Fruit fly (Drosophila melanogaster) whole organism, adult: Measurements from ENCODE around the gene CG31321.

Source experiments
- CG11617 ChIP-seq: fragments of 200-800 bp; sonication (Bioruptor generic); optimal IDR thresholded peaks from 2 replicates; lab custom pipeline; 2017; ENCODE audit warnings: mild to moderate bottlenecking, missing biosample characterization, missing genetic modification reagents, missing genetic modification characterization
- CG12768 ChIP-seq: fragments of 200-800 bp; sonication (Bioruptor generic); optimal IDR thresholded peaks from 2 replicates; lab custom pipeline; 2017; ENCODE audit warnings: missing biosample characterization, missing genetic modification characterization, mild to moderate bottlenecking, moderate library complexity, missing genetic modification reagents
- CG14711 ChIP-seq: fragments of 200-800 bp; sonication (Bioruptor generic); optimal IDR thresholded peaks from 2 replicates; lab custom pipeline; 2018; ENCODE audit warnings: missing biosample characterization, mild to moderate bottlenecking, missing genetic modification characterization, moderate library complexity
- CG1620 ChIP-seq: fragments of 200-800 bp; sonication (Bioruptor generic); optimal IDR thresholded peaks from 2 replicates; lab custom pipeline; 2016; ENCODE audit warnings: missing biosample characterization, missing genetic modification characterization
- CG33017 ChIP-seq: fragments of 200-800 bp; sonication (Bioruptor generic); optimal IDR thresholded peaks from 2 replicates; lab custom pipeline; 2018; ENCODE audit warnings: missing biosample characterization, mild to moderate bottlenecking, missing genetic modification characterization, moderate library complexity
- CG5204 ChIP-seq: fragments of 200-800 bp; sonication (Bioruptor generic); optimal IDR thresholded peaks from 2 replicates; lab custom pipeline; 2016; ENCODE audit warnings: missing biosample characterization, missing genetic modification characterization
- CG7045 ChIP-seq: fragments of 200-800 bp; sonication (Bioruptor generic); optimal IDR thresholded peaks from 2 replicates; lab custom pipeline; 2017; ENCODE audit warnings: missing biosample characterization, mild to moderate bottlenecking, missing genetic modification characterization
- CG7101 ChIP-seq: fragments of 200-800 bp; sonication (Bioruptor generic); optimal IDR thresholded peaks from 2 replicates; lab custom pipeline; 2018; ENCODE audit warnings: missing biosample characterization, mild to moderate bottlenecking, missing genetic modification characterization, moderate library complexity
- Clk ChIP-seq: fragments of 200-800 bp; sonication (Bioruptor generic); optimal IDR thresholded peaks from 2 replicates; lab custom pipeline; 2017; ENCODE audit warnings: missing biosample characterization, missing genetic modification characterization
- Crg-1 ChIP-seq: fragments of 200-800 bp; sonication (Bioruptor generic); optimal IDR thresholded peaks from 2 replicates; lab custom pipeline; 2016; ENCODE audit warnings: missing biosample characterization, missing genetic modification characterization
- Hr96 ChIP-seq: fragments of 200-800 bp; sonication (Bioruptor generic); optimal IDR thresholded peaks from 2 replicates; lab custom pipeline; 2016; ENCODE audit warnings: missing biosample characterization, missing genetic modification characterization
- Mnt ChIP-seq: fragments of 200-800 bp; sonication (Bioruptor generic); optimal IDR thresholded peaks from 2 replicates; lab custom pipeline; 2016; ENCODE audit warnings: missing biosample characterization, mild to moderate bottlenecking, missing genetic modification characterization
- bab1 ChIP-seq: fragments of 200-800 bp; sonication (Bioruptor generic); optimal IDR thresholded peaks from 3 replicates; lab custom pipeline; 2019; ENCODE audit warnings: missing biosample characterization, mild to moderate bottlenecking, missing genetic modification characterization, moderate library complexity
- cic ChIP-seq: fragments of 200-800 bp; sonication (Bioruptor generic); optimal IDR thresholded peaks from 2 replicates; lab custom pipeline; 2017; ENCODE audit warnings: missing biosample characterization, mild to moderate bottlenecking, missing genetic modification characterization, moderate library complexity
- cnc ChIP-seq, 2 experiments: fragments of >200 bp; optimal IDR thresholded peaks; 2 replicates each; lab custom pipeline; 2017
- kay ChIP-seq: fragments of 200-800 bp; sonication (Bioruptor generic); peaks from one replicate; lab custom pipeline; 2016; ENCODE audit warnings: missing biosample characterization, missing genetic modification characterization, borderline replicate concordance
- ovo ChIP-seq: fragments of 200-800 bp; sonication (Bioruptor generic); optimal IDR thresholded peaks from 2 replicates; lab custom pipeline; 2016; ENCODE audit warnings: missing biosample characterization, missing genetic modification characterization
- pad ChIP-seq: fragments of 200-800 bp; sonication (Bioruptor generic); optimal IDR thresholded peaks from 3 replicates; lab custom pipeline; 2017; ENCODE audit warnings: missing biosample characterization, missing genetic modification characterization, mild to moderate bottlenecking, moderate library complexity, missing genetic modification reagents
- tj ChIP-seq: fragments of 200-800 bp; sonication (Bioruptor generic); optimal IDR thresholded peaks from 3 replicates; lab custom pipeline; 2017; ENCODE audit warnings: missing biosample characterization, mild to moderate bottlenecking, missing genetic modification characterization, moderate library complexity
- toe ChIP-seq: fragments of 200-800 bp; sonication (Bioruptor generic); optimal IDR thresholded peaks from 2 replicates; lab custom pipeline; 2016; ENCODE audit warnings: missing biosample characterization, missing genetic modification characterization

CG31321 gene

dm6 chr3R:14298078-14298896 is 11.9 kb upstream of the CG31321 start:
- TF ChIP-seq CG7045 (GFP tag; lab: Kevin White, UChicago) (no peak), tj (peak; percentile 36), CG11617 (GFP tag; lab: Kevin White, UChicago) (no peak), bab1 (GFP tag; lab: Kevin White, UChicago) (peak; percentile 56), ovo (GFP tag; lab: Kevin White, UChicago) (peak; percentile 77), cic (GFP tag; lab: Kevin White, UChicago) (peak; percentile 94), CG33017 (tag; lab: Kevin White, UChicago) (no peak), Mnt (GFP tag; lab: Kevin White, UChicago) (peak; percentile 17), CG12768 (GFP tag; lab: Kevin White, UChicago) (peak; percentile 39), pad (GFP tag; lab: Kevin White, UChicago) (peak; percentile 68)

- TF ChIP-seq CG14711 = peak; percentile 7
- TF ChIP-seq CG12768 (GFP tag; lab: Kevin White, UChicago) = peak; percentile 45
- TF ChIP-seq pad (GFP tag; lab: Kevin White, UChicago) = peak; percentile 21
- TF ChIP-seq CG7101 = no peak
- no peak for TF ChIP-seq CG33017 (tag; lab: Kevin White, UChicago)
- TF ChIP-seq kay (GFP tag; lab: Kevin White, UChicago) = no peak
- TF ChIP-seq Clk (GFP tag; lab: Kevin White, UChicago) = no peak
- no peak for TF ChIP-seq CG11617 (GFP tag; lab: Kevin White, UChicago)
- no peak for TF ChIP-seq Hr96 (GFP tag; lab: Kevin White, UChicago)
- TF ChIP-seq cic (GFP tag; lab: Kevin White, UChicago) = peak; percentile 56
- no peak for TF ChIP-seq cnc (optimal IDR thresholded peaks at IDR 0.05; lab: Kevin White, UChicago)
- no peak for TF ChIP-seq bab1 (GFP tag; lab: Kevin White, UChicago)
- TF ChIP-seq ovo (GFP tag; lab: Kevin White, UChicago) = no peak
- TF ChIP-seq toe (GFP tag; lab: Kevin White, UChicago) = no peak
- peak; percentile 28 for TF ChIP-seq CG7045 (GFP tag; lab: Kevin White, UChicago)
- no peak for TF ChIP-seq CG5204 (GFP tag; lab: Kevin White, UChicago)
- TF ChIP-seq Mnt (GFP tag; lab: Kevin White, UChicago) = no peak
- TF ChIP-seq CG1620 (GFP tag; lab: Kevin White, UChicago) = no peak
- TF ChIP-seq Crg-1 (GFP tag; lab: Kevin White, UChicago) = no peak
- no peak for TF ChIP-seq tj
Observed at dm6 chr3R:14299891-14300290, 10.3 kb upstream of the CG31321 start.

dm6 chr3R:14302128-14302527 is 8.0 kb upstream of the CG31321 start, which contains the start of gene IFT54:
TSS of gene IFT54 (plus strand) at chr3R:14302428.
- TF ChIP-seq toe (GFP tag; lab: Kevin White, UChicago) (no peak), CG11617 (GFP tag; lab: Kevin White, UChicago) (no peak), CG5204 (GFP tag; lab: Kevin White, UChicago) (no peak), CG7101 (no peak), tj (no peak), pad (GFP tag; lab: Kevin White, UChicago) (no peak), cnc (optimal IDR thresholded peaks at IDR 0.05; lab: Kevin White, UChicago) (no peak), kay (GFP tag; lab: Kevin White, UChicago) (no peak), bab1 (GFP tag; lab: Kevin White, UChicago) (no peak), CG33017 (tag; lab: Kevin White, UChicago) (no peak), ovo (GFP tag; lab: Kevin White, UChicago) (no peak), CG1620 (GFP tag; lab: Kevin White, UChicago) (no peak), cic (GFP tag; lab: Kevin White, UChicago) (no peak), Crg-1 (GFP tag; lab: Kevin White, UChicago) (no peak), Hr96 (GFP tag; lab: Kevin White, UChicago) (no peak), CG12768 (GFP tag; lab: Kevin White, UChicago) (no peak), Clk (GFP tag; lab: Kevin White, UChicago) (no peak), CG7045 (GFP tag; lab: Kevin White, UChicago) (no peak), Mnt (GFP tag; lab: Kevin White, UChicago) (no peak)

- TF ChIP-seq CG14711 = no peak
- TF ChIP-seq CG7045 (GFP tag; lab: Kevin White, UChicago) = no peak
- no peak for TF ChIP-seq CG7101
- TF ChIP-seq CG5204 (GFP tag; lab: Kevin White, UChicago) = no peak
- peak; percentile 46 for TF ChIP-seq pad (GFP tag; lab: Kevin White, UChicago)
- no peak for TF ChIP-seq toe (GFP tag; lab: Kevin White, UChicago)
- TF ChIP-seq CG1620 (GFP tag; lab: Kevin White, UChicago) = no peak
- TF ChIP-seq kay (GFP tag; lab: Kevin White, UChicago) = no peak
- no peak for TF ChIP-seq ovo (GFP tag; lab: Kevin White, UChicago)
- TF ChIP-seq CG33017 (tag; lab: Kevin White, UChicago) = no peak
- TF ChIP-seq Crg-1 (GFP tag; lab: Kevin White, UChicago) = no peak
- peak; percentile 11 to 53 for TF ChIP-seq cnc (optimal IDR thresholded peaks at IDR 0.05; lab: Kevin White, UChicago)
Observed at dm6 chr3R:14307972-14308673, 2.0 kb upstream of the CG31321 start.

- TF ChIP-seq CG7101 = peak; percentile 33
- TF ChIP-seq Hr96 (GFP tag; lab: Kevin White, UChicago) = no peak
- TF ChIP-seq kay (GFP tag; lab: Kevin White, UChicago) = no peak
- no peak for TF ChIP-seq ovo (GFP tag; lab: Kevin White, UChicago)
- peak; percentile 9 for TF ChIP-seq CG11617 (GFP tag; lab: Kevin White, UChicago)
- TF ChIP-seq CG1620 (GFP tag; lab: Kevin White, UChicago) = peak; percentile 43
- no peak for TF ChIP-seq CG5204 (GFP tag; lab: Kevin White, UChicago)
- no peak for TF ChIP-seq pad (GFP tag; lab: Kevin White, UChicago)
- no peak for TF ChIP-seq bab1 (GFP tag; lab: Kevin White, UChicago)
- no peak for TF ChIP-seq Mnt (GFP tag; lab: Kevin White, UChicago)
- TF ChIP-seq CG7045 (GFP tag; lab: Kevin White, UChicago) = peak; percentile 2
- TF ChIP-seq CG14711 = peak; percentile 22
- TF ChIP-seq CG12768 (GFP tag; lab: Kevin White, UChicago) = peak; percentile 51
Observed at dm6 chr3R:14308801-14309217, 1.4 kb upstream of the CG31321 start, which contains the start of gene Polr2I. TSS of gene Polr2I (plus strand) at chr3R:14309089.
